Worm (Caenorhabditis elegans) whole organism, L2 larva: ENCODE measurements around the gene fkh-7.

Source experiments
- ZK546.5 ChIP-seq: sonication (generic microtip); optimal IDR thresholded peaks from 2 replicates; lab custom pipeline; 2017; ENCODE audit warnings: missing biosample characterization, missing genetic modification characterization
- alr-1 ChIP-seq: fragments of 150-350 bp; optimal IDR thresholded peaks from 2 replicates; lab custom pipeline; 2014; ENCODE audit warnings: missing biosample characterization, missing genetic modification characterization
- ama-1 ChIP-seq: fragments of 150-350 bp; optimal IDR thresholded peaks from 2 replicates; lab custom pipeline; 2018; ENCODE audit warnings: inconsistent platforms
- lin-13 ChIP-seq: fragments of 150-350 bp; optimal IDR thresholded peaks from 2 replicates; lab custom pipeline; 2014; ENCODE audit warnings: missing biosample characterization, missing genetic modification reagents, missing genetic modification characterization
- lin-39 ChIP-seq: fragments of 150-350 bp; optimal IDR thresholded peaks from 2 replicates; lab custom pipeline; 2014; ENCODE audit warnings: missing biosample characterization, missing genetic modification reagents, missing genetic modification characterization
- nhr-10 ChIP-seq: sonication (generic microtip); optimal IDR thresholded peaks from 2 replicates; lab custom pipeline; 2017; ENCODE audit warnings: missing biosample characterization, missing genetic modification characterization
- nhr-11 ChIP-seq: fragments of 150-350 bp; optimal IDR thresholded peaks from 2 replicates; lab custom pipeline; 2014; ENCODE audit warnings: missing biosample characterization, missing genetic modification characterization
- nhr-237 ChIP-seq: fragments of 150-350 bp; optimal IDR thresholded peaks from 2 replicates; lab custom pipeline; 2014; ENCODE audit warnings: missing biosample characterization, missing genetic modification characterization
- peb-1 ChIP-seq: fragments of 150-350 bp; optimal IDR thresholded peaks from 2 replicates; lab custom pipeline; 2014; ENCODE audit warnings: missing biosample characterization, missing genetic modification characterization
- skn-1 ChIP-seq: sonication (generic microtip); optimal IDR thresholded peaks from 2 replicates; lab custom pipeline; 2017; ENCODE audit warnings: missing biosample characterization, missing genetic modification characterization
- snpc-4 ChIP-seq: fragments of 150-350 bp; optimal IDR thresholded peaks from 2 replicates; lab custom pipeline; 2014; ENCODE audit warnings: missing biosample characterization, missing genetic modification characterization
- unc-62 ChIP-seq: fragments of 150-350 bp; optimal IDR thresholded peaks from 2 replicates; lab custom pipeline; 2014; ENCODE audit warnings: missing biosample characterization, missing genetic modification reagents, missing genetic modification characterization
- ztf-11 ChIP-seq: sonication (generic microtip); optimal IDR thresholded peaks from 2 replicates; lab custom pipeline; 2017; ENCODE audit warnings: missing biosample characterization, missing genetic modification characterization

DNA sequence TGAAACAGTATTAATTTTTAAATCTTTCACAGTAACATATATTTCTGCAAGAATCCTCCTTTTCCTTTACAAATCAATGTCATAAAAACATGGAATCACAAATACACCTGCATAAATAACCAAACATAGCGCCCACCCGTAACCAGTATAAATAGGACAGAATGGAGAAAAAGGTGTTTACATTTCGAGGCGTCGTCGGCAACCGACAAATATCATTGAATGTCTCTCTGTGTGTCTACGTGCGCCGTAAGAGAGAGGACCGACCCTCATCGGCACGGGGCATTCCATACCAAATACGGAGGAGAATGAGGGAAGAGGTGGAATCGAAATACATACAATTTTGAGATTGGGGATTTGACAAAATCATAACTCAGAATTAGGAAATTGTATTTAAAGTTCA lies 19.4 kb upstream of the fkh-7 start:
- TF ChIP-seq lin-13 (GFP tag; lab: Kevin White, UChicago) (no peak), ama-1 (lab: Kevin White, UChicago) (no peak), lin-39 (tag; lab: Kevin White, UChicago) (no peak), ztf-11 (tag; lab: Kevin White, UChicago) (no peak), nhr-11 (tag; lab: Kevin White, UChicago) (no peak), snpc-4 (peak; percentile 15), skn-1 (tag; lab: Kevin White, UChicago) (no peak), alr-1 (no peak), ZK546.5 (tag; lab: Kevin White, UChicago) (no peak), unc-62 (GFP tag; lab: Kevin White, UChicago) (no peak), nhr-237 (no peak), nhr-10 (tag; lab: Kevin White, UChicago) (no peak), peb-1 (tag; lab: Kevin White, UChicago) (no peak)
